Fruit fly (Drosophila melanogaster): ENCODE measurements around the gene CG31624.
A peak's percentile ranks its signal among the peaks of the same experiment; 100 is the strongest.

The CG31624 gene

dm6 chr2L:21163311-21163842, 36.8 kb downstream of the CG31624 start, which contains the start of gene Noc2 (continued):
- no peak for TF ChIP-seq disco-r (GFP tag; optimal IDR thresholded peaks at IDR 0.05)
- TF ChIP-seq ewg (GFP tag; optimal IDR thresholded peaks at IDR 0.05) = peak; percentile 21
- TF ChIP-seq CG18619 (GFP tag; optimal IDR thresholded peaks at IDR 0.05) = peak; percentile 43
- TF ChIP-seq maf-S (GFP tag; optimal IDR thresholded peaks at IDR 0.05) = peak; percentile 18
- peak; percentile 23 for TF ChIP-seq BEAF-32 (GFP tag; optimal IDR thresholded peaks at IDR 0.05)
- TF ChIP-seq z (GFP tag; IDR thresholded peaks at IDR 0.05) = no peak
- no peak for TF ChIP-seq CG31224 (GFP tag; IDR thresholded peaks at IDR 0.05)
- TF ChIP-seq Fer3 (tag; optimal IDR thresholded peaks at IDR 0.05) = peak; percentile 16
- no peak for TF ChIP-seq fu2 (GFP tag; optimal IDR thresholded peaks at IDR 0.05)
- no peak for TF ChIP-seq peb (GFP tag; IDR thresholded peaks at IDR 0.05)
- peak; percentile 1 for TF ChIP-seq jumu (GFP tag; optimal IDR thresholded peaks at IDR 0.05)
- no peak for TF ChIP-seq wdn (GFP tag; IDR thresholded peaks at IDR 0.05)
- no peak for TF ChIP-seq Dll (GFP tag; IDR thresholded peaks at IDR 0.05; ENCODE audit: partially characterized antibody)
- TF ChIP-seq org-1 (GFP tag; optimal IDR thresholded peaks at IDR 0.05) = no peak
- TF ChIP-seq CG14667 (GFP tag; IDR thresholded peaks at IDR 0.05) = peak; percentile 43
- peak; percentile 31 for TF ChIP-seq dmrt99B (tag; optimal IDR thresholded peaks at IDR 0.05)
- no peak for TF ChIP-seq danr (GFP tag; IDR thresholded peaks at IDR 0.05)
- TF ChIP-seq CG6765 (GFP tag; optimal IDR thresholded peaks at IDR 0.05) = peak; percentile 53
- TF ChIP-seq CG10431 (GFP tag; optimal IDR thresholded peaks at IDR 0.05) = no peak
- peak; percentile 52 for TF ChIP-seq lilli (GFP tag; optimal IDR thresholded peaks at IDR 0.05)
- no peak for TF ChIP-seq fru (optimal IDR thresholded peaks at IDR 0.05)
- TF ChIP-seq jing (GFP tag; optimal IDR thresholded peaks at IDR 0.05) = no peak
- no peak for TF ChIP-seq p53 (GFP tag; optimal IDR thresholded peaks at IDR 0.05)
- no peak for TF ChIP-seq D (optimal IDR thresholded peaks at IDR 0.05)
- peak; percentile 29 for TF ChIP-seq D (GFP tag; optimal IDR thresholded peaks at IDR 0.05)
- TF ChIP-seq BtbVII (GFP tag; optimal IDR thresholded peaks at IDR 0.05) = no peak
- no peak for TF ChIP-seq CG1832 (GFP tag; optimal IDR thresholded peaks at IDR 0.05)
- no peak for TF ChIP-seq NC2β (GFP tag; optimal IDR thresholded peaks at IDR 0.05)
- TF ChIP-seq CG13775 (GFP tag; optimal IDR thresholded peaks at IDR 0.05) = peak; percentile 60
- TF ChIP-seq CG7839 (tag; optimal IDR thresholded peaks at IDR 0.05) = peak; percentile 49
- no peak for TF ChIP-seq cato (GFP tag; optimal IDR thresholded peaks at IDR 0.05; ENCODE audit: borderline replicate concordance)
- no peak for TF ChIP-seq schlank (tag; optimal IDR thresholded peaks at IDR 0.05)
- TF ChIP-seq CG1647 (GFP tag; optimal IDR thresholded peaks at IDR 0.05) = peak; percentile 25
- TF ChIP-seq CG10543 (GFP tag; optimal IDR thresholded peaks at IDR 0.05) = peak; percentile 45
- no peak for TF ChIP-seq onecut (GFP tag; IDR thresholded peaks at IDR 0.05)
- no peak for TF ChIP-seq CG11398 (GFP tag; optimal IDR thresholded peaks at IDR 0.05)
- TF ChIP-seq dati (GFP tag; IDR thresholded peaks at IDR 0.05) = no peak
- peak; percentile 16 for TF ChIP-seq CG8944 (GFP tag; optimal IDR thresholded peaks at IDR 0.05)
- TF ChIP-seq CG4707 (GFP tag; optimal IDR thresholded peaks at IDR 0.05) = no peak
- peak; percentile 50 for TF ChIP-seq CG8924 (tag; optimal IDR thresholded peaks at IDR 0.05)
- TF ChIP-seq Rx (GFP tag; IDR thresholded peaks at IDR 0.05) = peak; percentile 72
- TF ChIP-seq CG16779 (GFP tag; IDR thresholded peaks at IDR 0.05) = peak; percentile 65
- no peak for TF ChIP-seq mirr (GFP tag; optimal IDR thresholded peaks at IDR 0.05)
- peak; percentile 46; the same call in 2 of the 3 replicates for TF ChIP-seq tgo (GFP tag; IDR thresholded peaks at IDR 0.05)
- TF ChIP-seq CG5180 (GFP tag; optimal IDR thresholded peaks at IDR 0.05) = no peak
- TF ChIP-seq CG1024 (GFP tag; IDR thresholded peaks at IDR 0.05) = peak; percentile 60
- peak; percentile 62; the same call in 2 of the 3 replicates for TF ChIP-seq H15 (GFP tag; IDR thresholded peaks at IDR 0.05)
- TF ChIP-seq CG32767 (GFP tag; IDR thresholded peaks at IDR 0.05) = peak; percentile 9; the same call in 1 of the 2 replicates
- TF ChIP-seq CG34376 (GFP tag; optimal IDR thresholded peaks at IDR 0.05) = no peak
- no peak for TF ChIP-seq CG4282 (GFP tag; optimal IDR thresholded peaks at IDR 0.05)
- TF ChIP-seq Aef1 (GFP tag; IDR thresholded peaks at IDR 0.05) = peak; percentile 50
- no peak for TF ChIP-seq oc (tag; optimal IDR thresholded peaks at IDR 0.05)
